Worm (Caenorhabditis elegans): Measurements from ENCODE around the gene unc-103.

Gene unc-103

ce11 chrIII:4131814-4132555 is 16.8 kb downstream of the unc-103 start:
- TF ChIP-seq him-1 (tag; optimal IDR thresholded peaks at IDR 0.05) (no peak), W03F9.2 (tag; optimal IDR thresholded peaks at IDR 0.05) (no peak), dao-5 (tag; optimal IDR thresholded peaks at IDR 0.05) (no peak)

DNA sequence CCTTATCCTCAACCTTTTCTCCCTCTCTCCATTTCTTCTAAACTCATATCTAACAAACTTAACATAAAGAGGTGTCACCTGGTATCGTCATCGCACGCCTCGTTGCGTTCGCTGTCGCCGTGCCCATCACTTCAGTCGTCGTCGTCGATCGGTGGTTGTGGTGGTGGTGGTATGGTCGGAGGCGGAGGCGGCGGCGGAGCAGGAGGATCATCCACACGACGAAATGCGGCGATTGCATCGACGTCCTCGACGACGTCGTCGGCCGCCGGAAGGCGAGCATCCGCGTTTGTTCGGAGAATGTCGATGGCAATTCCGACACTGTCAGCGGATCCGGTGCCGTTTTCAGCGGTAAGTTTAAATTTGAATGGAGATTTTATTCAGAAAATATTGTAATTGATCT is 18.9 kb downstream of the unc-103 start:
- no peak for TF ChIP-seq dao-5 (tag; optimal IDR thresholded peaks at IDR 0.05)
- no peak for TF ChIP-seq W03F9.2 (tag; optimal IDR thresholded peaks at IDR 0.05)
- no peak for TF ChIP-seq him-1 (tag; optimal IDR thresholded peaks at IDR 0.05)

- no peak for TF ChIP-seq him-1 (tag; optimal IDR thresholded peaks at IDR 0.05)
- no peak for TF ChIP-seq dao-5 (tag; optimal IDR thresholded peaks at IDR 0.05)
- no peak for TF ChIP-seq W03F9.2 (tag; optimal IDR thresholded peaks at IDR 0.05)
Observed at ce11 chrIII:4137180-4137579, 22.0 kb downstream of the unc-103 start.

- TF ChIP-seq him-1 (tag; optimal IDR thresholded peaks at IDR 0.05), result no peak
- no peak for TF ChIP-seq dao-5 (tag; optimal IDR thresholded peaks at IDR 0.05)
- no peak for TF ChIP-seq W03F9.2 (tag; optimal IDR thresholded peaks at IDR 0.05)
Observed at ce11 chrIII:4143170-4143569, 28.0 kb downstream of the unc-103 start.

DNA sequence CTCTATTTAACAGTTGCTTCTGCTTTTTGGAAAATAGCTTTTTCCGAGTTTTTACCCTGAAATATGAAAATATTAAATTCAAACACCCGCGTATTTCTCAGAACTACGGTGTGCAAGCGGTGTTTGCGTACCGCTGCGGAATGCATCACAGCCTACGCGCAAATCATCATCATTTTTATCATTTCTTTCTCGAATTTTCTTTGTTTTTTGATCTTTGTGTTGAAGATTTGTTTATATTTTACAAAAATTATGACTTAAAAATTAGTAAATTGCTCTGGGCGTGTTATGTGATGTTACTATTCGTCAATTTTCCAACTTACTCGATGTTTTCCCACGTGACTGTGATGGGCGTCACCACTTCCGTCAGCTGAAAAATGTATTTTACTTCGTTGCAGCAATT is 35.7 kb downstream of the unc-103 start:
- TF ChIP-seq dao-5 (tag; optimal IDR thresholded peaks at IDR 0.05) (no peak), W03F9.2 (tag; optimal IDR thresholded peaks at IDR 0.05) (peak; percentile 73)

DNA sequence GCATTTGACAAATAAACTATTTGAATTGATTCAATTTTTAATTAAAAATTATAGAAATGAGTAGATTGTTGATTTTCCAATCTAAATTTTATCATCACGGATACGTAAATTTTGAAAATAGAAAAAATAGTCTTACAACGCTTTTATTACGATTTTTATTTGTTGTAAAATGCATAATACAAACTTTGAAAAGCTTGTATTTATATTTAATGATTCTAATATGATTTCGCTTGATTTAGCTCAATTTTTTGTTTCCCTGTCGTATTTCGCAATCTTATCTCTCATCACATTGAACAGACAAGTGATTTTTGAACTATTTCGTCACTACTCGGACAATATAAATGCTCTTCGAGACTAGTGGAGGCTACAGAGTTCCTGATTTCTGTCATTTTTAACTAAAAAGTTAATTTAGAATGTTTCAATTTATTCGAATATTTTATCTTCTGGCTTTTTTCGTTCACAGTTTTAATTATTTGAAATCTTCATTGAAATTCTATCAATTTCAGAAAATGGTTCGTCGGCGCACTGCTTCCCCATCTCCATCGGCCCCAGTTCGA is 36.4 kb downstream of the unc-103 start, which contains the start of the genes wht-3 and har-1:
Gene wht-3, minus strand, starts transcription at position 51 of the 557 bp plus-strand sequence.
Gene har-1, plus strand, starts transcription at position 507 of the 557 bp plus-strand sequence.
- TF ChIP-seq dao-5 (tag; optimal IDR thresholded peaks at IDR 0.05), result no peak
- no peak for TF ChIP-seq W03F9.2 (tag; optimal IDR thresholded peaks at IDR 0.05)
- TF ChIP-seq him-1 (tag; optimal IDR thresholded peaks at IDR 0.05), result no peak

ce11 chrIII:4152309-4152708 is 37.1 kb downstream of the unc-103 start:
- TF ChIP-seq W03F9.2 (tag; optimal IDR thresholded peaks at IDR 0.05) (no peak), dao-5 (tag; optimal IDR thresholded peaks at IDR 0.05) (no peak), him-1 (tag; optimal IDR thresholded peaks at IDR 0.05) (no peak)

DNA sequence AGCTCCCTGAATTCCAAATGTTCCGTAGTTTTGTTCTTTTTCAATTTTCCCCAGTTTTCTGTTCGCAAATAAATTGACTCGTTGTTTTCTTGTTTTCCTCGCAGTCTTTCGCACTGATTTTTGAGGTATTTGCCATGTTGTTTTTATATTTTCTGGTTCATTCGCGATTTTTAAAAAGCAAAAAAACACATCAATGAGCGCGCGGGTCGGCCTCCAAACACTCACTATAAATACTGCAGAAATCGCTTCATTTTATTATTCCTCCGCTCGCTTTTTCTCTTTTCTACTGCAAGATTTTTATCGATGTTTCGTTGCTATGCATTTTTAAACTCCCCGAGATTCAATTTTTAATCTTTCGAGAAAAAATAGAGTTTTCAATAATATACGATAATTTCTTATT is 37.6 kb downstream of the unc-103 start:
- TF ChIP-seq him-1 (tag; optimal IDR thresholded peaks at IDR 0.05) (no peak), dao-5 (tag; optimal IDR thresholded peaks at IDR 0.05) (no peak), W03F9.2 (tag; optimal IDR thresholded peaks at IDR 0.05) (no peak)

DNA sequence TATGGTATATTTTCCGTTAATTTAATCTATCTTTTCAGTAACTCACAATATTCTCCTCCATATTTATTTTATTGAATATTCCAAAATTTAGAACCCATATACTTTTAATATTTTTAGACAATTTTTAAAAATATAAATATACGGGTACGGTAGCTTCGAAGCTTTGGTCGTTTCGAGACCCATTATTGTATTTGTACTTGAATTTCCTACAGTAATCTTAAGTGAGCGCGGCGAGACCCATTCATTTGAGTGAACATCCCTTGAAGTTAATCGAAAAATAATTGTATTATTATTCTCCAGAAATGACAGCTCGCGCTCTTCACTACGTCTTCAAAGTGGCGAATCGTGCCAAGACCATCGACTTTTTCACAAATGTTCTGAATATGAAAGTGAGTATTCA is 38.1 kb downstream of the unc-103 start, which contains the start of gene glod-4:
Gene glod-4, plus strand, starts transcription at position 301 of the 400 bp plus-strand sequence.
- TF ChIP-seq dao-5 (tag; optimal IDR thresholded peaks at IDR 0.05) (no peak), W03F9.2 (tag; optimal IDR thresholded peaks at IDR 0.05) (no peak), him-1 (tag; optimal IDR thresholded peaks at IDR 0.05) (no peak)

- TF ChIP-seq dao-5 (tag; optimal IDR thresholded peaks at IDR 0.05), result no peak
- TF ChIP-seq him-1 (tag; optimal IDR thresholded peaks at IDR 0.05), result no peak
- no peak for TF ChIP-seq W03F9.2 (tag; optimal IDR thresholded peaks at IDR 0.05)
Observed at ce11 chrIII:4157298-4157697, 42.1 kb downstream of the unc-103 start, which contains the start of gene C16C10.9. C16C10.9 (minus strand) TSS chrIII:4157398.

ce11 chrIII:4160937-4161336 is 45.8 kb downstream of the unc-103 start, which contains the start of gene C01G12.16:
C01G12.16 (plus strand) TSS chrIII:4161237.
- TF ChIP-seq W03F9.2 (tag; optimal IDR thresholded peaks at IDR 0.05), result no peak
- TF ChIP-seq dao-5 (tag; optimal IDR thresholded peaks at IDR 0.05), result no peak
- no peak for TF ChIP-seq him-1 (tag; optimal IDR thresholded peaks at IDR 0.05)

- no peak for TF ChIP-seq dao-5 (tag; optimal IDR thresholded peaks at IDR 0.05)
- no peak for TF ChIP-seq W03F9.2 (tag; optimal IDR thresholded peaks at IDR 0.05)
- no peak for TF ChIP-seq him-1 (tag; optimal IDR thresholded peaks at IDR 0.05)
Observed at ce11 chrIII:4164071-4164470, 48.9 kb downstream of the unc-103 start, which contains the start of gene C16C10.8. C16C10.8 (minus strand) TSS chrIII:4164171.

ce11 chrIII:4166745-4167144 is 51.6 kb downstream of the unc-103 start, which contains the start of gene rnf-5:
rnf-5 (minus strand) TSS chrIII:4166845.
- TF ChIP-seq dao-5 (tag; optimal IDR thresholded peaks at IDR 0.05), result no peak
- TF ChIP-seq W03F9.2 (tag; optimal IDR thresholded peaks at IDR 0.05), result no peak
- no peak for TF ChIP-seq him-1 (tag; optimal IDR thresholded peaks at IDR 0.05)

DNA sequence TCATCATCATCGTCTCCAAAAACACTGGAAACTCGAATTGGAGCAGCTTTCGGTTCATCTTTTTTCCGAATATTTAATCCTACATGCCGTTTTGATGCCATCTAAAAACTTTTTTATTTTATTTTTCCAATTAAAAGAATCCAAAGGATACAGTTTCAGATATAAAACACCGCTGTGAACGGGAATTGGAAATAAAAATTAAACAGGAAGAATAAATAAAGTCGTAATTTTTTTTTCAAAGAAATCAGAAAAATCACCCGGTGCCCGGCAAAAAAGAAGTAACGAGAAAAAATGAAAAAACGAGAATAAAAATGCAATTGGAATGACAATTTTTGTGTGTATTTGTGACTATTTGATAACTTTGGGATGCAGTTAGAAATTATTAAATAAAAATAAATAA is 53.5 kb downstream of the unc-103 start, which contains the start of gene ccdc-55:
Gene ccdc-55, minus strand, starts transcription at position 101 of the 400 bp plus-strand sequence.
- no peak for TF ChIP-seq dao-5 (tag; optimal IDR thresholded peaks at IDR 0.05)
- TF ChIP-seq him-1 (tag; optimal IDR thresholded peaks at IDR 0.05), result no peak
- TF ChIP-seq W03F9.2 (tag; optimal IDR thresholded peaks at IDR 0.05), result no peak

Measured in whole organism, L4/young adult.